Fruit fly (Drosophila melanogaster) whole organism: ENCODE data around the gene daed.

Source experiments
- CG8478 ChIP-seq: fragments of >200 bp; optimal IDR thresholded peaks from 2 replicates; lab custom pipeline; 2018; ENCODE audit warnings: inconsistent platforms
- Dll ChIP-seq: fragments of >200 bp; optimal IDR thresholded peaks from 2 replicates; lab custom pipeline; 2017
- EcR ChIP-seq, 2 experiments: fragments of >200 bp; optimal IDR thresholded peaks; 2 replicates each; lab custom pipeline; 2017; ENCODE audit warnings: missing biosample characterization in 2 of 2, missing genetic modification characterization in 2 of 2, missing genetic modification reagents in 2 of 2
- pan ChIP-seq: fragments of >200 bp; optimal IDR thresholded peaks from 2 replicates; lab custom pipeline; 2017
- psq ChIP-seq: fragments of >200 bp; optimal IDR thresholded peaks from 2 replicates; lab custom pipeline; 2017
- usp ChIP-seq: fragments of >200 bp; optimal IDR thresholded peaks from 2 replicates; lab custom pipeline; 2017; ENCODE audit warnings: missing biosample characterization, missing genetic modification characterization, mixed read lengths

Gene daed

dm6 chr2L:2194305-2194828 lies 21.7 kb downstream of the daed start:
- no peak for TF ChIP-seq usp
- peak in 1 of 2 experiments; percentile 31 for TF ChIP-seq EcR (GFP tag; optimal IDR thresholded peaks at IDR 0.05; lab: Kevin White, UChicago)

dm6 chr2L:2193357-2193780 lies 22.7 kb downstream of the daed start:
- TF ChIP-seq EcR (GFP tag; optimal IDR thresholded peaks at IDR 0.05; lab: Kevin White, UChicago) (peak; percentile 25 to 69), usp (no peak), pan (lab: Kevin White, UChicago) (no peak), Dll (lab: Kevin White, UChicago) (peak; percentile 38), CG8478 (lab: Kevin White, UChicago) (peak; percentile 50), psq (no peak)

dm6 chr2L:2192123-2192601 lies 23.9 kb downstream of the daed start, which contains the start of gene CG10874:
Gene CG10874 (minus strand): TSS chr2L:2192386.
- no peak for TF ChIP-seq EcR (GFP tag; optimal IDR thresholded peaks at IDR 0.05; lab: Kevin White, UChicago)
- no peak for TF ChIP-seq Dll (lab: Kevin White, UChicago)
- no peak for TF ChIP-seq pan (lab: Kevin White, UChicago)

- TF ChIP-seq pan (lab: Kevin White, UChicago) (no peak), CG8478 (lab: Kevin White, UChicago) (no peak), usp (no peak), EcR (GFP tag; optimal IDR thresholded peaks at IDR 0.05; lab: Kevin White, UChicago) (no peak)
These were observed 24.7 kb downstream of the daed start for dm6 chr2L:2191404-2191803.

- TF ChIP-seq psq (no peak), EcR (GFP tag; optimal IDR thresholded peaks at IDR 0.05; lab: Kevin White, UChicago) (no peak), pan (lab: Kevin White, UChicago) (no peak), CG8478 (lab: Kevin White, UChicago) (no peak), Dll (lab: Kevin White, UChicago) (no peak), usp (no peak)
These were observed 25.4 kb downstream of the daed start for dm6 chr2L:2190684-2191083.

dm6 chr2L:2189100-2189499 lies 27.0 kb downstream of the daed start:
- TF ChIP-seq EcR (GFP tag; optimal IDR thresholded peaks at IDR 0.05; lab: Kevin White, UChicago), result no peak
- no peak for TF ChIP-seq Dll (lab: Kevin White, UChicago)
- no peak for TF ChIP-seq psq
- no peak for TF ChIP-seq CG8478 (lab: Kevin White, UChicago)
- no peak for TF ChIP-seq usp

dm6 chr2L:2187411-2187810 lies 28.7 kb downstream of the daed start:
- no peak for TF ChIP-seq Dll (lab: Kevin White, UChicago)
- no peak for TF ChIP-seq CG8478 (lab: Kevin White, UChicago)
- no peak for TF ChIP-seq psq
- no peak for TF ChIP-seq EcR (GFP tag; optimal IDR thresholded peaks at IDR 0.05; lab: Kevin White, UChicago)
- no peak for TF ChIP-seq pan (lab: Kevin White, UChicago)
- TF ChIP-seq usp, result no peak

dm6 chr2L:2185373-2185772 lies 30.7 kb downstream of the daed start:
- TF ChIP-seq CG8478 (lab: Kevin White, UChicago) (no peak), Dll (lab: Kevin White, UChicago) (no peak), psq (no peak), EcR (GFP tag; optimal IDR thresholded peaks at IDR 0.05; lab: Kevin White, UChicago) (no peak)

dm6 chr2L:2184659-2185058 lies 31.5 kb downstream of the daed start:
- no peak for TF ChIP-seq psq
- TF ChIP-seq pan (lab: Kevin White, UChicago), result no peak
- TF ChIP-seq EcR (GFP tag; optimal IDR thresholded peaks at IDR 0.05; lab: Kevin White, UChicago), result no peak
- TF ChIP-seq Dll (lab: Kevin White, UChicago), result no peak
- TF ChIP-seq CG8478 (lab: Kevin White, UChicago), result no peak
- no peak for TF ChIP-seq usp

- no peak for TF ChIP-seq Dll (lab: Kevin White, UChicago)
- TF ChIP-seq CG8478 (lab: Kevin White, UChicago), result no peak
- no peak for TF ChIP-seq pan (lab: Kevin White, UChicago)
- no peak for TF ChIP-seq psq
- no peak for TF ChIP-seq EcR (GFP tag; optimal IDR thresholded peaks at IDR 0.05; lab: Kevin White, UChicago)
- no peak for TF ChIP-seq usp
These were observed 32.0 kb downstream of the daed start for dm6 chr2L:2184129-2184528.

- TF ChIP-seq usp (no peak), psq (no peak), pan (lab: Kevin White, UChicago) (no peak), Dll (lab: Kevin White, UChicago) (no peak), EcR (GFP tag; optimal IDR thresholded peaks at IDR 0.05; lab: Kevin White, UChicago) (no peak), CG8478 (lab: Kevin White, UChicago) (no peak)
These were observed 33.3 kb downstream of the daed start for dm6 chr2L:2182735-2183340.

- TF ChIP-seq EcR (GFP tag; optimal IDR thresholded peaks at IDR 0.05; lab: Kevin White, UChicago), result no peak
- TF ChIP-seq pan (lab: Kevin White, UChicago), result peak; percentile 28
These were observed 34.0 kb downstream of the daed start for dm6 chr2L:2181971-2182643.
